Fruit fly (Drosophila melanogaster): ENCODE data around the gene CG10405.

- TF ChIP-seq CG12605 (GFP tag; IDR thresholded peaks at IDR 0.05), result no peak
- TF ChIP-seq CG17806 (tag; optimal IDR thresholded peaks at IDR 0.05), result no peak
- no peak for TF ChIP-seq CG8159 (tag; optimal IDR thresholded peaks at IDR 0.05)
- no peak for TF ChIP-seq CG13204 (GFP tag; optimal IDR thresholded peaks at IDR 0.05)
- no peak for TF ChIP-seq EcR (GFP tag; optimal IDR thresholded peaks at IDR 0.05)
- no peak for TF ChIP-seq CG15710 (tag; optimal IDR thresholded peaks at IDR 0.05)
- TF ChIP-seq CG10348 (GFP tag; IDR thresholded peaks at IDR 0.05), result no peak
- no peak for TF ChIP-seq CG4496 (GFP tag; IDR thresholded peaks at IDR 0.05)
- no peak for TF ChIP-seq fd96Ca (GFP tag; IDR thresholded peaks at IDR 0.05)
- no peak for TF ChIP-seq Ets98B (GFP tag; IDR thresholded peaks at IDR 0.05)
- TF ChIP-seq Pif1A (GFP tag; optimal IDR thresholded peaks at IDR 0.05), result no peak
- TF ChIP-seq Pif1B (GFP tag; optimal IDR thresholded peaks at IDR 0.05), result no peak
- no peak for TF ChIP-seq rn (GFP tag; IDR thresholded peaks at IDR 0.05)
These were observed 47.7 kb upstream of the CG10405 start for dm6 chr3R:16406618-16407017.
